Worm (Caenorhabditis elegans) whole organism, midembryonic: ENCODE data around the gene F13C5.5.

Source experiments
- T22C8.4 ChIP-seq: fragments of 200-800 bp; sonication (Bioruptor generic); IDR thresholded peaks from 2 replicates; pipeline ENCODE4 v1.3.6; 2022; ENCODE audit warnings: missing genetic modification characterization, missing compliant biosample characterization
- cog-1 ChIP-seq: sonication (generic microtip); optimal IDR thresholded peaks from 2 replicates; lab custom pipeline; 2016; ENCODE audit warnings: missing genetic modification characterization, missing compliant biosample characterization
- flt-1 ChIP-seq: fragments of 200-800 bp; sonication (Bioruptor generic); IDR thresholded peaks from 2 replicates; pipeline ENCODE4 v1.3.6; 2022; ENCODE audit warnings: missing genetic modification characterization, missing compliant biosample characterization
- klf-2 ChIP-seq: fragments of 200-800 bp; sonication (Bioruptor generic); conservative IDR thresholded peaks from 2 replicates; pipeline ENCODE4 v1.3.6; 2022; ENCODE audit warnings: missing genetic modification reagents, missing genetic modification characterization, missing compliant biosample characterization
- med-1 ChIP-seq: sonication (generic microtip); optimal IDR thresholded peaks from 2 replicates; lab custom pipeline; 2017; ENCODE audit warnings: missing genetic modification characterization, mild to moderate bottlenecking, missing compliant biosample characterization, antibody characterized with exemption, missing genetic modification reagents; ENCODE audit not compliant: insufficient read depth
- ref-1 ChIP-seq: fragments of 200-800 bp; sonication (Bioruptor generic); conservative IDR thresholded peaks from 2 replicates; pipeline ENCODE4 v1.3.6; 2022; ENCODE audit warnings: missing genetic modification reagents, missing genetic modification characterization, missing compliant biosample characterization
- tab-1 ChIP-seq: fragments of 200-800 bp; sonication (Bioruptor generic); IDR thresholded peaks from 2 replicates; pipeline ENCODE4 v1.3.6; 2022; ENCODE audit warnings: missing genetic modification characterization, missing compliant biosample characterization
- ztf-23 ChIP-seq: fragments of 200-800 bp; sonication (Bioruptor generic); IDR thresholded peaks from 2 replicates; pipeline ENCODE4 v1.3.6; 2022; ENCODE audit warnings: missing genetic modification reagents, missing genetic modification characterization, missing compliant biosample characterization
- ztf-29 ChIP-seq: fragments of 200-800 bp; sonication (Bioruptor generic); IDR thresholded peaks from 2 replicates; pipeline ENCODE4 v1.3.6; 2022; ENCODE audit warnings: missing genetic modification reagents, missing genetic modification characterization, missing compliant biosample characterization

Gene F13C5.5

DNA sequence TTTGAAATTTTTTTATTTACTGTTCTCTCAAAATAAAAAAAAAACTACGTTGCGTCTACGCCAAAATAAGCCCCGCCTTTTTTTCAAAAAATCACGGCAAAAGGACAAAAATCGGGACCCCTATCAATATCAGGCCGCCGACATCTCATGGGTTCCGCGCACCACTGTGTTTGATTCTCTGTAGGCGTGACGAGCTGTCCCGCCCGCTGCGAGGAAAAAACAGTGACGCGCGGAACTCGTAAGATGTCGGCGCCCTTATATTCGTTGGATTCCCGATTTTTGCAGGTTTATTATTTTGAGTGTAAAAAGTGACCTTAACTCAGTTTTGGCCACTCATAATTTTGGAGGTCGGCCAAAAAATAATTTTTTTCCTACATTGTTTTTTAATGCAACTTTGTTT lies 36.9 kb downstream of the F13C5.5 start:
- TF ChIP-seq flt-1 = no peak
- TF ChIP-seq tab-1 (GFP tag; lab: Robert Waterston, UW) = no peak
- TF ChIP-seq ztf-23 (GFP tag; lab: Robert Waterston, UW) = no peak
- TF ChIP-seq ztf-29 (GFP tag; lab: Robert Waterston, UW) = no peak
- TF ChIP-seq T22C8.4 (GFP tag; lab: Robert Waterston, UW) = no peak
- no peak for TF ChIP-seq ref-1 (GFP tag; lab: Robert Waterston, UW)
- TF ChIP-seq cog-1 (tag; lab: Kevin White, UChicago) = no peak
- no peak for TF ChIP-seq med-1 (GFP tag; lab: Kevin White, UChicago)
- TF ChIP-seq klf-2 (GFP tag; lab: Robert Waterston, UW) = no peak

ce11 chrX:557857-558256 lies 50.4 kb downstream of the F13C5.5 start, which contains the start of gene nas-38:
TSS of gene nas-38 (plus strand) at chrX:558157.
- no peak for TF ChIP-seq cog-1 (tag; lab: Kevin White, UChicago)
- no peak for TF ChIP-seq ref-1 (GFP tag; lab: Robert Waterston, UW)
- TF ChIP-seq T22C8.4 (GFP tag; lab: Robert Waterston, UW) = no peak
- no peak for TF ChIP-seq flt-1
- no peak for TF ChIP-seq med-1 (GFP tag; lab: Kevin White, UChicago)
- TF ChIP-seq tab-1 (GFP tag; lab: Robert Waterston, UW) = no peak
- no peak for TF ChIP-seq ztf-23 (GFP tag; lab: Robert Waterston, UW)
- no peak for TF ChIP-seq klf-2 (GFP tag; lab: Robert Waterston, UW)
- no peak for TF ChIP-seq ztf-29 (GFP tag; lab: Robert Waterston, UW)

DNA sequence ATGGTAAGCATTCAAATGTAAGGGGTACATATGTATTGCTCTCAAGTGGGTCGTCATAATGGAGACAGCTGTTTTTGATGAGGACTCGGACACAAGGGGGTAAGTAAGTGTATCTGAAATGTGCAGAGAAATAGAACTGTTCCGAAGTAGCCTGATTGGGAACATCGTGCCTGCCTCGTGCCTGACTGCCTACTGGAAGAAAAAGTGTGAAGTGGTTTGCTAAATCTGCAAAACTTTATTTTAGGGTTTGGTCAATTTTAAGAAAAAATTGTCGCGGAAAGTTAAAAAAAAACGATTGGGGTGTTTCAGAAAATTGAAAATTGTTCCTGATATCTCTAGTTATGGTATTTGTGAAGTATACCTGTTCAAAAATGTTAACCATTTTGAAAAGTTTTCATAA lies 51.1 kb downstream of the F13C5.5 start, which contains the start of gene hlh-19:
Gene hlh-19, minus strand, starts transcription at position 101 of the 400 bp plus-strand sequence.
- TF ChIP-seq med-1 (GFP tag; lab: Kevin White, UChicago) = no peak
- TF ChIP-seq ztf-23 (GFP tag; lab: Robert Waterston, UW) = no peak
- TF ChIP-seq cog-1 (tag; lab: Kevin White, UChicago) = no peak

- TF ChIP-seq T22C8.4 (GFP tag; lab: Robert Waterston, UW) (no peak), flt-1 (no peak), klf-2 (GFP tag; lab: Robert Waterston, UW) (no peak), ztf-23 (GFP tag; lab: Robert Waterston, UW) (no peak), tab-1 (GFP tag; lab: Robert Waterston, UW) (no peak), ref-1 (GFP tag; lab: Robert Waterston, UW) (no peak), med-1 (GFP tag; lab: Kevin White, UChicago) (no peak), ztf-29 (GFP tag; lab: Robert Waterston, UW) (no peak), cog-1 (tag; lab: Kevin White, UChicago) (no peak)
Measured at ce11 chrX:555043-555791, 53.1 kb downstream of the F13C5.5 start.
